Worm (Caenorhabditis elegans) whole organism, midembryonic: ENCODE results near the gene znf-474.

Source experiments
- T22C8.4 ChIP-seq: fragments of 200-800 bp; sonication (Bioruptor generic); IDR thresholded peaks from 2 replicates; pipeline ENCODE4 v1.3.6; 2022; ENCODE audit warnings: missing genetic modification characterization, missing compliant biosample characterization
- flt-1 ChIP-seq: fragments of 200-800 bp; sonication (Bioruptor generic); IDR thresholded peaks from 2 replicates; pipeline ENCODE4 v1.3.6; 2022; ENCODE audit warnings: missing genetic modification characterization, missing compliant biosample characterization
- med-1 ChIP-seq: sonication (generic microtip); optimal IDR thresholded peaks from 2 replicates; lab custom pipeline; 2017; ENCODE audit warnings: missing genetic modification characterization, mild to moderate bottlenecking, missing compliant biosample characterization, antibody characterized with exemption, missing genetic modification reagents; ENCODE audit not compliant: insufficient read depth
- ref-1 ChIP-seq: fragments of 200-800 bp; sonication (Bioruptor generic); conservative IDR thresholded peaks from 2 replicates; pipeline ENCODE4 v1.3.6; 2022; ENCODE audit warnings: missing genetic modification reagents, missing genetic modification characterization, missing compliant biosample characterization

DNA sequence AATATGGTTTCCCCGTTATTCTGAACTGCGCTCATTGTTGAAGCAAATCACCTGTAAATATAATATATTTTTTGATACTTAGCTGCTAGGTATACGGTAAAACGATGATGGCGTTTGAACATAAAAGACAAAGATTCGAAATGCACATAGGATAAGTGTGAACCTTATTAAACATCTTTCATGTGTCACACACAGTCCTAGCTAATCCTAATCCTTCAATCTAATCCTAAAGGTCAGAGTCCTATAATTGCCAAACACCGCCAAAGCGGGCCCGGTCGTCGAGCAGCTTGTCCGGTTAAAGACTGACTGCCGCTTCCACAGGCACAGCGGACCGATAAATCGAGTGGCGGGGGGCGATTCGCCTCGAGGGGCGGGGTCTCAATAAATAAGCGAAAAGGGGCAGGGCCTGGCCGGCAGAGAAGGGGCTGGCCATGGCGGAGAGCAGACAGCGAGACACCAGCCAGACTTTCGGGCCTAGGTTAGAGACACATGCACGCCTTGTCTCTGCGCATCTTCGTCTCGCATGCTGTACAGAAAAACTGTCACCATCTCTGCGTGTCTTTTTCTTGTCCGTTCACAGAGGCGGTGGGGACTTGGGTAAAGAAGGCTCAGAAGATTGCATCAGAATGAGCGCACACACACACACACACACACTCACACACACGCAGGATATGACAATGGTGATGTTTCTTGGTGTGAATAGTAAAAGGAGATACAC is 22.1 kb downstream of the znf-474 start, which contains the start of gene F57G12.1:
- no peak for TF ChIP-seq ref-1 (GFP tag; lab: Robert Waterston, UW)
- TF ChIP-seq med-1 = no peak
- no peak for TF ChIP-seq T22C8.4
- TF ChIP-seq flt-1 (GFP tag; lab: Robert Waterston, UW) = 0 out of 2 replicates have a peak, but pooled peaks have one; percentile 66
